Worm (Caenorhabditis elegans) whole organism, L1 larva: ENCODE results near the gene pen-2.

ENCODE experiments used
- dpl-1 ChIP-seq, 3 experiments: fragments of 150-350 bp in 2 of 3; sonication (generic microtip) in 1 of 3; optimal IDR thresholded peaks; 2 replicates each; lab custom pipeline; 2014 to 2017; ENCODE audit warnings: missing biosample characterization in 3 of 3, missing genetic modification characterization in 3 of 3, missing genetic modification reagents in 3 of 3
- hlh-17 ChIP-seq: fragments of 200-800 bp; sonication (Bioruptor generic); optimal IDR thresholded peaks from 2 replicates; lab custom pipeline; 2018; ENCODE audit warnings: missing genetic modification characterization, mild to moderate bottlenecking, missing compliant biosample characterization, moderate library complexity, borderline replicate concordance
- jun-1 ChIP-seq: fragments of 150-350 bp; optimal IDR thresholded peaks from 2 replicates; lab custom pipeline; 2014; ENCODE audit warnings: missing biosample characterization, missing genetic modification reagents, missing genetic modification characterization
- nhr-28 ChIP-seq: fragments of 150-350 bp; optimal IDR thresholded peaks from 2 replicates; lab custom pipeline; 2014; ENCODE audit warnings: missing biosample characterization, missing genetic modification characterization
- sox-4 ChIP-seq: sonication (generic microtip); optimal IDR thresholded peaks from 2 replicates; lab custom pipeline; 2016; ENCODE audit warnings: missing genetic modification characterization, missing compliant biosample characterization
- unc-62 ChIP-seq: fragments of 150-350 bp; optimal IDR thresholded peaks from 2 replicates; lab custom pipeline; 2014; ENCODE audit warnings: missing biosample characterization, missing genetic modification reagents, missing genetic modification characterization

DNA sequence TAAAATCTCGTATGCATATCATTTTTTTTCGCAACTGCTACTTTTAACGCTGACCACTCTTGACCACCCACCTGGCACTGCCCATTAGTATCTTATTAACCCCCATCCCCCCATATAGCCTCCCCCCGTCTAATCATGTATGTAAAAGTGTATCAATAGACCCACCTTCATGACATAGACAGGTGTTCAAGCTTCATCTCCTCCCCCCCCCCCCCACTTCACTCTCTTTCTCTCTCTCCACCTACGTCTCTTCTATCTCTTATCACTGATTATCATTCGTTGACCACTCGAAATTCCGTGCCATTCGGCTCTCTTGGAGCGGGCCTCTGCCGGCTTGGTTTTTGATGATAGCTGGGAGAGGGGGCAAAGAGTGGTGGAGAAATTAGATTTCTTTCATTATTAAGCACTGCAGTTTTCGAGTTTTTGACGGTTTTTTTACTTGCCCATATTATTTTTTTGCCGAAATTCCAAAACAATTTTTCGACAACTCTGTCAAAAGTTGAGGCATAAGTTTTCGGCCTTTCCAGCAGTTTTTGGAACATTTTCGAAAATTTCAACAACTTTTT is 12.7 kb downstream of the pen-2 start:
- TF ChIP-seq sox-4 (no peak), unc-62 (GFP tag; lab: Kevin White, UChicago) (no peak), jun-1 (tag; lab: Kevin White, UChicago) (no peak), hlh-17 (no peak), nhr-28 (tag; lab: Kevin White, UChicago) (no peak), dpl-1 (GFP tag; optimal IDR thresholded peaks at IDR 0.05; lab: Kevin White, UChicago) (no peak)
